Worm (Caenorhabditis elegans): ENCODE data around the gene old-2.

- no peak for TF ChIP-seq ztf-4 (tag; optimal IDR thresholded peaks at IDR 0.05)
- no peak for TF ChIP-seq elt-1 (tag; optimal IDR thresholded peaks at IDR 0.05)
- TF ChIP-seq snpc-4 (tag; optimal IDR thresholded peaks at IDR 0.05): no peak
- no peak for TF ChIP-seq ZK546.5 (tag; optimal IDR thresholded peaks at IDR 0.05)
- no peak for TF ChIP-seq lin-39 (tag; optimal IDR thresholded peaks at IDR 0.05)
- TF ChIP-seq elt-3 (tag; optimal IDR thresholded peaks at IDR 0.05): no peak
- TF ChIP-seq pha-4 (tag; optimal IDR thresholded peaks at IDR 0.05): no peak
- TF ChIP-seq nhr-77 (tag; optimal IDR thresholded peaks at IDR 0.05): no peak
Observed at ce11 chrII:9898744-9899143, 49.3 kb upstream of the old-2 start.

Data from whole organism, L3 larva.